Worm (Caenorhabditis elegans) whole organism, L1 larva: ENCODE measurements around the gene str-111.

Experiments
- C16A3.4 ChIP-seq: fragments of 150-350 bp; optimal IDR thresholded peaks from 2 replicates; lab custom pipeline; 2014; ENCODE audit warnings: missing biosample characterization, missing genetic modification characterization
- F16B12.6 ChIP-seq: fragments of 150-350 bp; optimal IDR thresholded peaks from 2 replicates; lab custom pipeline; 2014; ENCODE audit warnings: missing biosample characterization, missing genetic modification characterization
- Y116A8C.19 ChIP-seq: sonication (generic microtip); optimal IDR thresholded peaks from 2 replicates; lab custom pipeline; 2016; ENCODE audit warnings: missing compliant biosample characterization, missing genetic modification characterization, borderline replicate concordance
- aha-1 ChIP-seq: fragments of 150-350 bp; optimal IDR thresholded peaks from 2 replicates; lab custom pipeline; 2014; ENCODE audit warnings: missing biosample characterization, missing genetic modification characterization
- aly-2 ChIP-seq: fragments of 150-350 bp; optimal IDR thresholded peaks from 2 replicates; lab custom pipeline; 2014; ENCODE audit warnings: missing biosample characterization, missing genetic modification characterization
- blmp-1 ChIP-seq: fragments of 150-350 bp; optimal IDR thresholded peaks from 2 replicates; lab custom pipeline; 2014; ENCODE audit warnings: missing biosample characterization, missing genetic modification characterization
- ceh-8 ChIP-seq: fragments of 200-800 bp; sonication (Bioruptor generic); optimal IDR thresholded peaks from 2 replicates; lab custom pipeline; 2018; ENCODE audit warnings: mild to moderate bottlenecking, missing genetic modification characterization, moderate library complexity, missing compliant biosample characterization
- ceh-82 ChIP-seq, 3 experiments: fragments of 150-350 bp in 1 of 3; sonication (generic microtip) in 2 of 3; optimal IDR thresholded peaks; 2 replicates each; lab custom pipeline; 2014 to 2017; ENCODE audit warnings: missing biosample characterization in 3 of 3, missing genetic modification characterization in 3 of 3
- dpl-1 ChIP-seq, 3 experiments: fragments of 150-350 bp in 2 of 3; sonication (generic microtip) in 1 of 3; optimal IDR thresholded peaks; 2 replicates each; lab custom pipeline; 2014 to 2017; ENCODE audit warnings: missing biosample characterization in 3 of 3, missing genetic modification characterization in 3 of 3, missing genetic modification reagents in 3 of 3
- efl-1 ChIP-seq, 4 experiments: fragments of 150-350 bp; optimal IDR thresholded peaks in 3 of 4; peaks in 1 of 4; 1 replicate in 1 of 4; 2 replicates in 3 of 4; lab custom pipeline; 2014; ENCODE audit warnings: missing biosample characterization in 2 of 4, missing genetic modification characterization in 2 of 4, missing genetic modification reagents in 2 of 4
- egl-27 ChIP-seq, 2 experiments: fragments of 150-350 bp in 1 of 2; sonication (generic microtip); optimal IDR thresholded peaks; 3 replicates each; lab custom pipeline; 2017 to 2018; ENCODE audit warnings: missing biosample characterization in 2 of 2, missing genetic modification characterization in 2 of 2, missing genetic modification reagents in 2 of 2
- elt-2 ChIP-seq: sonication (generic microtip); optimal IDR thresholded peaks from 2 replicates; lab custom pipeline; 2016; ENCODE audit warnings: missing genetic modification characterization, mild to moderate bottlenecking, inconsistent platforms, missing compliant biosample characterization, missing genetic modification reagents
- fkh-4 ChIP-seq: sonication (generic microtip); optimal IDR thresholded peaks from 2 replicates; lab custom pipeline; 2016; ENCODE audit warnings: missing compliant biosample characterization, missing genetic modification characterization, borderline replicate concordance
- grh-1 ChIP-seq: fragments of 200-800 bp; sonication (Bioruptor generic); IDR thresholded peaks from 2 replicates; pipeline ENCODE4 v1.3.6; 2022; ENCODE audit warnings: missing genetic modification reagents, missing genetic modification characterization, missing compliant biosample characterization
- hlh-4 ChIP-seq: sonication (generic microtip); optimal IDR thresholded peaks from 2 replicates; lab custom pipeline; 2016; ENCODE audit warnings: mild to moderate bottlenecking, missing genetic modification characterization, missing compliant biosample characterization
- hpl-2 ChIP-seq: fragments of 150-350 bp; optimal IDR thresholded peaks from 2 replicates; lab custom pipeline; 2014; ENCODE audit warnings: missing biosample characterization, missing genetic modification reagents, missing genetic modification characterization
- jun-1 ChIP-seq: fragments of 150-350 bp; optimal IDR thresholded peaks from 2 replicates; lab custom pipeline; 2014; ENCODE audit warnings: missing biosample characterization, missing genetic modification reagents, missing genetic modification characterization
- lin-13 ChIP-seq: fragments of 150-350 bp; optimal IDR thresholded peaks from 2 replicates; lab custom pipeline; 2014; ENCODE audit warnings: missing biosample characterization, missing genetic modification reagents, missing genetic modification characterization
- lin-14 ChIP-seq: fragments of 200-800 bp; sonication (Bioruptor generic); optimal IDR thresholded peaks from 2 replicates; lab custom pipeline; 2018; ENCODE audit warnings: mild to moderate bottlenecking, missing genetic modification characterization, moderate library complexity, missing compliant biosample characterization
- lin-15B ChIP-seq: fragments of 150-350 bp; sonication (generic microtip); optimal IDR thresholded peaks from 3 replicates; lab custom pipeline; 2014; ENCODE audit warnings: missing biosample characterization, missing genetic modification characterization
- lin-39 ChIP-seq: fragments of 150-350 bp; optimal IDR thresholded peaks from 2 replicates; lab custom pipeline; 2014; ENCODE audit warnings: missing biosample characterization, missing genetic modification reagents, missing genetic modification characterization
- mab-9 ChIP-seq: fragments of 200-800 bp; sonication (Bioruptor generic); IDR thresholded peaks from 2 replicates; pipeline ENCODE4 v1.3.6; 2022; ENCODE audit warnings: missing genetic modification reagents, missing genetic modification characterization, missing compliant biosample characterization
- mef-2 ChIP-seq: fragments of 150-350 bp; optimal IDR thresholded peaks from 2 replicates; lab custom pipeline; 2014; ENCODE audit warnings: missing biosample characterization, missing genetic modification characterization
- mep-1 ChIP-seq: fragments of 150-350 bp; optimal IDR thresholded peaks from 2 replicates; lab custom pipeline; 2014; ENCODE audit warnings: missing biosample characterization, missing genetic modification characterization
- nhr-11 ChIP-seq: fragments of 150-350 bp; optimal IDR thresholded peaks from 2 replicates; lab custom pipeline; 2014; ENCODE audit warnings: missing biosample characterization, missing genetic modification characterization
- nhr-12 ChIP-seq: sonication (generic microtip); optimal IDR thresholded peaks from 2 replicates; lab custom pipeline; 2017; ENCODE audit warnings: missing biosample characterization, missing genetic modification characterization
- nhr-20 ChIP-seq: sonication (generic microtip); optimal IDR thresholded peaks from 2 replicates; lab custom pipeline; 2016; ENCODE audit warnings: mild to moderate bottlenecking, missing genetic modification characterization, missing compliant biosample characterization
- nhr-237 ChIP-seq: fragments of 150-350 bp; optimal IDR thresholded peaks from 2 replicates; lab custom pipeline; 2014; ENCODE audit warnings: missing biosample characterization, missing genetic modification characterization
- nhr-47 ChIP-seq: sonication (generic microtip); optimal IDR thresholded peaks from 2 replicates; lab custom pipeline; 2016; ENCODE audit warnings: mild to moderate bottlenecking, missing genetic modification characterization, moderate library complexity, missing compliant biosample characterization
- nhr-71 ChIP-seq: sonication (generic microtip); optimal IDR thresholded peaks from 2 replicates; lab custom pipeline; 2016; ENCODE audit warnings: mild to moderate bottlenecking, missing genetic modification characterization, moderate library complexity, missing compliant biosample characterization
- nhr-76 ChIP-seq: sonication (generic microtip); optimal IDR thresholded peaks from 2 replicates; lab custom pipeline; 2017; ENCODE audit warnings: missing biosample characterization, missing genetic modification characterization
- nhr-85 ChIP-seq: sonication (generic microtip); peaks from one replicate; lab custom pipeline; 2016; ENCODE audit warnings: missing genetic modification characterization, inconsistent platforms, missing compliant biosample characterization
- pag-3 ChIP-seq: sonication (generic microtip); optimal IDR thresholded peaks from 2 replicates; lab custom pipeline; 2017; ENCODE audit warnings: missing genetic modification characterization, mild to moderate bottlenecking, missing compliant biosample characterization, antibody characterized with exemption, borderline replicate concordance; ENCODE audit not compliant: insufficient read depth
- skn-1 ChIP-seq: fragments of 150-350 bp; optimal IDR thresholded peaks from 2 replicates; lab custom pipeline; 2014; ENCODE audit warnings: missing biosample characterization, missing genetic modification characterization
- snu-23 ChIP-seq: sonication (generic microtip); optimal IDR thresholded peaks from 2 replicates; lab custom pipeline; 2016; ENCODE audit warnings: missing genetic modification characterization, missing compliant biosample characterization
- sup-37 ChIP-seq: fragments of 200-800 bp; sonication (Bioruptor generic); optimal IDR thresholded peaks from 2 replicates; lab custom pipeline; 2018; ENCODE audit warnings: mild to moderate bottlenecking, missing genetic modification characterization, missing compliant biosample characterization
- unc-130 ChIP-seq: fragments of 150-350 bp; optimal IDR thresholded peaks from 2 replicates; lab custom pipeline; 2017; ENCODE audit warnings: missing biosample characterization, missing genetic modification characterization, inconsistent platforms
- unc-30 ChIP-seq: sonication (generic microtip); optimal IDR thresholded peaks from 2 replicates; lab custom pipeline; 2017; ENCODE audit warnings: missing biosample characterization, missing genetic modification characterization
- unc-62 ChIP-seq: fragments of 150-350 bp; optimal IDR thresholded peaks from 2 replicates; lab custom pipeline; 2014; ENCODE audit warnings: missing biosample characterization, missing genetic modification reagents, missing genetic modification characterization
- vab-15 ChIP-seq: sonication (generic microtip); optimal IDR thresholded peaks from 2 replicates; lab custom pipeline; 2017; ENCODE audit warnings: missing genotype, mild to moderate bottlenecking, missing genetic modification characterization, missing compliant biosample characterization
- xbp-1 ChIP-seq: sonication (generic microtip); optimal IDR thresholded peaks from 2 replicates; lab custom pipeline; 2016; ENCODE audit warnings: missing genetic modification characterization, missing compliant biosample characterization
- zag-1 ChIP-seq: fragments of 150-350 bp; optimal IDR thresholded peaks from 2 replicates; lab custom pipeline; 2014; ENCODE audit warnings: missing biosample characterization, missing genetic modification characterization
- zip-4 ChIP-seq: fragments of 200-800 bp; sonication (Bioruptor generic); optimal IDR thresholded peaks from 2 replicates; lab custom pipeline; 2018; ENCODE audit warnings: mild to moderate bottlenecking, missing genetic modification characterization, moderate library complexity, missing compliant biosample characterization
- ztf-4 ChIP-seq: fragments of 150-350 bp; optimal IDR thresholded peaks from 2 replicates; lab custom pipeline; 2014; ENCODE audit warnings: missing biosample characterization, missing genetic modification characterization

The str-111 gene

ce11 chrV:16139529-16139928 is 29.4 kb downstream of the str-111 start, which contains the start of gene clc-11:
clc-11 (minus strand) TSS chrV:16139629.
- TF ChIP-seq efl-1 (optimal IDR thresholded peaks at IDR 0.05; lab: Kevin White, UChicago), result no peak
- peak in 1 of 2 experiments; percentile 65 for TF ChIP-seq efl-1 (GFP tag; optimal IDR thresholded peaks at IDR 0.05 in 1 of 2; lab: Kevin White, UChicago)
- no peak for TF ChIP-seq grh-1 (GFP tag; lab: Robert Waterston, UW)
- no peak for TF ChIP-seq sup-37 (GFP tag; lab: Kevin White, UChicago)
- TF ChIP-seq mab-9, result no peak
- no peak for TF ChIP-seq nhr-71 (tag; lab: Kevin White, UChicago)
- no peak for TF ChIP-seq aha-1 (tag; lab: Kevin White, UChicago)
- peak; percentile 10 for TF ChIP-seq elt-2 (tag; lab: Kevin White, UChicago)
- TF ChIP-seq ceh-82 (tag; optimal IDR thresholded peaks at IDR 0.05; lab: Kevin White, UChicago), result no peak
- TF ChIP-seq nhr-85 (tag; lab: Kevin White, UChicago), result no peak
- TF ChIP-seq aly-2 (tag; lab: Kevin White, UChicago), result no peak
- no peak for TF ChIP-seq ceh-8 (GFP tag; lab: Kevin White, UChicago)
- no peak for TF ChIP-seq nhr-76 (tag; lab: Kevin White, UChicago)
- TF ChIP-seq F16B12.6 (tag; lab: Kevin White, UChicago), result no peak
- no peak for TF ChIP-seq fkh-4 (tag; lab: Kevin White, UChicago)
- TF ChIP-seq, all 84 proteins: peak for 2

DNA sequence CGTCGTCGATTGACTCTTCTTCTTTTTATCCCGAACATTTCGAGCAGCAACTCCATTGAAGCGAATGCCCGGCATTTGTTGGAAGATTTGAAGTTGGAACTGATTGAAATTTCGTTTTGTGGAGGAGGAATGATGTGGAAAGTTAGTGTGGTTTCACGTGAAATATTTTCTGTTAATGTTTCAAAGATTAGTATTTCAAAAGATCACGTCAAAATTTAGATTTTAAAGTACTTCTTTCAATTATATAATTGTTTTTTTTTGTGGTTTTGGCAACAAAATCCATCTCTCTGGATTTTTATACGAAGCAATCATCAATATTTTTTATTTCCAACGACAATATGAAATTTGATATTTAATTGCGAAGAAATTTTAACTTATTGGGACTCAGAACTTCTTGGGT is 31.9 kb downstream of the str-111 start, which contains the start of gene F44G3.7:
TSS of gene F44G3.7 (minus strand) at position 101 of the 400 bp plus-strand sequence.
- TF ChIP-seq xbp-1 (tag; lab: Kevin White, UChicago) (no peak), hpl-2 (GFP tag; lab: Kevin White, UChicago) (no peak), nhr-12 (tag; lab: Kevin White, UChicago) (no peak), lin-15B (tag; lab: Kevin White, UChicago) (no peak), mep-1 (tag; lab: Kevin White, UChicago) (no peak)

DNA sequence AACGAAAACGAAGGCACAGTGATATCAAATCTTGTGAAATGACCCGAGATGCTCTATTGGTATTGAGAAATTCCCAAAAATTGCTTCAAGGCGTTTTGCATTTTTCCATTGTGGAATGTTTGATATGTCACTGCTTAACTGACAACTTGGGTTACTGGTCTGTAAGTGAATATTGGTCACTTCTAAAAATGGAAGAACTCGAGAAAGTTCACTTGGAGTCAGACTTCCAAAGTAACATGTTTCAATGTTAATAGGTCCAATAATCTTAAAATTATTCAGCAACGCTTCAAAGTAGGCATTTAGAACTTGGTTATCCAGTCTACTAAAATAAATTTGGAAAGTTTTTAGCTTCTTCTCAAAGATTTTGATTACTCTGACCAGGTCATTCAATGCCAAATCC is 36.2 kb downstream of the str-111 start, which contains the start of gene fbxa-144:
TSS of gene fbxa-144 (minus strand) at position 101 of the 400 bp plus-strand sequence.
- TF ChIP-seq pag-3 (tag; lab: Kevin White, UChicago), result no peak
- TF ChIP-seq nhr-237, result no peak
- no peak for TF ChIP-seq ztf-4
- TF ChIP-seq aly-2 (tag; lab: Kevin White, UChicago), result no peak
- no peak for TF ChIP-seq unc-130 (tag; lab: Kevin White, UChicago)
- no peak for TF ChIP-seq jun-1 (tag; lab: Kevin White, UChicago)
- no peak for TF ChIP-seq nhr-47 (tag; lab: Kevin White, UChicago)
- TF ChIP-seq hlh-4 (tag; lab: Kevin White, UChicago), result no peak
- TF ChIP-seq nhr-20 (tag; lab: Kevin White, UChicago), result no peak
- TF ChIP-seq skn-1 (tag; lab: Kevin White, UChicago), result no peak
- TF ChIP-seq elt-2 (tag; lab: Kevin White, UChicago), result no peak
- TF ChIP-seq lin-15B (tag; lab: Kevin White, UChicago), result no peak
- no peak for TF ChIP-seq lin-39 (tag; lab: Kevin White, UChicago)
- TF ChIP-seq unc-62 (GFP tag; lab: Kevin White, UChicago), result no peak

- TF ChIP-seq efl-1 (optimal IDR thresholded peaks at IDR 0.05; lab: Kevin White, UChicago) (no peak), efl-1 (GFP tag; optimal IDR thresholded peaks at IDR 0.05 in 1 of 2; lab: Kevin White, UChicago) (no peak), zip-4 (peak; percentile 15), lin-14 (no peak), nhr-12 (tag; lab: Kevin White, UChicago) (no peak)
These were observed 36.7 kb downstream of the str-111 start for ce11 chrV:16132215-16132614.

DNA sequence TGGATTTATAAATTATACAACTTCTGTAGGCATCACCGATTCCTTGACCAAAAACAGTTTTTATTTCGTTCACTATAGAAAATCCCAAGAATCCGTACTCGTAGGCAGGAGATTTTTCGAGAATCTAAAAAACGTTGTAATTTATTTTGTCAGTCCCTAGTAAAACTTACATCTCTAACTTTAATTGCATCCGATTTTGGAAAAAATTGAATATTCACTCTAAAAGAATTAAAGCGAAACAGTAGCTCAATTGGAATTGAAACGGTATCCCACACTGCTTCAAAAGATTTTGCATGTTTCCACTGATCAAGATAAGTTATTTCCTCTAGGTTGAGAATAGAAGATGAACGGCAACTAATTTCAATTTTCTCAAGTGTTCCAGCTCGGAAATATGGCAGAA is 37.7 kb downstream of the str-111 start, which contains the start of gene fbxa-142:
TSS of gene fbxa-142 (minus strand) at position 101 of the 400 bp plus-strand sequence.
- TF ChIP-seq dpl-1 (GFP tag; optimal IDR thresholded peaks at IDR 0.05; lab: Kevin White, UChicago) (no peak), egl-27 (tag; optimal IDR thresholded peaks at IDR 0.05; lab: Kevin White, UChicago) (no peak), lin-13 (no peak), vab-15 (tag; lab: Kevin White, UChicago) (no peak), C16A3.4 (tag; lab: Kevin White, UChicago) (no peak), unc-30 (no peak), nhr-11 (tag; lab: Kevin White, UChicago) (no peak), nhr-20 (tag; lab: Kevin White, UChicago) (no peak), pag-3 (tag; lab: Kevin White, UChicago) (no peak), nhr-85 (tag; lab: Kevin White, UChicago) (no peak), snu-23 (GFP tag; lab: Kevin White, UChicago) (no peak), mef-2 (tag; lab: Kevin White, UChicago) (no peak), nhr-47 (tag; lab: Kevin White, UChicago) (no peak), blmp-1 (tag; lab: Kevin White, UChicago) (no peak), Y116A8C.19 (tag; lab: Kevin White, UChicago) (no peak), zag-1 (tag; lab: Kevin White, UChicago) (no peak)
